Worm (Caenorhabditis elegans): ENCODE measurements around the gene C33G3.6.

- TF ChIP-seq him-1 (tag; optimal IDR thresholded peaks at IDR 0.05), result no peak
- no peak for TF ChIP-seq dao-5 (tag; optimal IDR thresholded peaks at IDR 0.05)
Measured at ce11 chrX:14029872-14030271, 54.3 kb downstream of the C33G3.6 start.
